Worm (Caenorhabditis elegans) whole organism, L3 larva: Measurements from ENCODE around the gene C54D1.7.

Experiments used
- R02D3.7 ChIP-seq: fragments of 150-350 bp; optimal IDR thresholded peaks from 2 replicates; lab custom pipeline; 2014; ENCODE audit warnings: missing biosample characterization, missing genetic modification characterization
- ZK546.5 ChIP-seq: sonication (generic microtip); optimal IDR thresholded peaks from 2 replicates; lab custom pipeline; 2017; ENCODE audit warnings: missing biosample characterization, missing genetic modification characterization
- aly-2 ChIP-seq: fragments of 150-350 bp; optimal IDR thresholded peaks from 2 replicates; lab custom pipeline; 2014; ENCODE audit warnings: missing biosample characterization, missing genetic modification characterization
- ama-1 ChIP-seq: fragments of 150-350 bp; optimal IDR thresholded peaks from 2 replicates; lab custom pipeline; 2018
- ceh-16 ChIP-seq: sonication (generic microtip); optimal IDR thresholded peaks from 2 replicates; lab custom pipeline; 2017; ENCODE audit warnings: missing biosample characterization, missing genetic modification characterization
- ceh-28 ChIP-seq: fragments of 150-350 bp; optimal IDR thresholded peaks from 2 replicates; lab custom pipeline; 2014; ENCODE audit warnings: missing biosample characterization, missing genetic modification reagents, missing genetic modification characterization
- ceh-82 ChIP-seq: fragments of 150-350 bp; optimal IDR thresholded peaks from 2 replicates; lab custom pipeline; 2014; ENCODE audit warnings: missing biosample characterization, missing genetic modification characterization
- ceh-9 ChIP-seq: sonication (generic microtip); optimal IDR thresholded peaks from 2 replicates; lab custom pipeline; 2018; ENCODE audit warnings: missing biosample characterization, missing genetic modification characterization
- daf-12 ChIP-seq: fragments of 150-350 bp; optimal IDR thresholded peaks from 2 replicates; lab custom pipeline; 2014; ENCODE audit warnings: missing biosample characterization, missing genetic modification reagents, missing genetic modification characterization
- egl-27 ChIP-seq: sonication (generic microtip); optimal IDR thresholded peaks from 4 replicates; lab custom pipeline; 2017; ENCODE audit warnings: missing biosample characterization, missing genetic modification reagents, missing genetic modification characterization
- egl-5 ChIP-seq: fragments of 150-350 bp; optimal IDR thresholded peaks from 2 replicates; lab custom pipeline; 2017; ENCODE audit warnings: missing biosample characterization, missing genetic modification reagents, missing genetic modification characterization, inconsistent platforms
- elt-1 ChIP-seq: fragments of 150-350 bp; optimal IDR thresholded peaks from 2 replicates; lab custom pipeline; 2014; ENCODE audit warnings: missing biosample characterization, missing genetic modification characterization
- elt-2 ChIP-seq: sonication (generic microtip); optimal IDR thresholded peaks from 2 replicates; lab custom pipeline; 2016; ENCODE audit warnings: missing genetic modification reagents, mild to moderate bottlenecking, missing genetic modification characterization, missing compliant biosample characterization
- elt-3 ChIP-seq, 3 experiments: fragments of 150-350 bp in 1 of 3; sonication (generic microtip) in 2 of 3; optimal IDR thresholded peaks; 2 replicates in 2 of 3; 4 replicates in 1 of 3; lab custom pipeline; 2014 to 2017; ENCODE audit warnings: missing biosample characterization in 3 of 3, missing genetic modification characterization in 3 of 3
- eor-1 ChIP-seq, 2 experiments: fragments of 150-350 bp; optimal IDR thresholded peaks; 2 replicates each; lab custom pipeline; 2014 to 2018; ENCODE audit warnings: missing biosample characterization in 2 of 2, missing genetic modification characterization in 2 of 2
- fkh-10 ChIP-seq: sonication (generic microtip); optimal IDR thresholded peaks from 2 replicates; lab custom pipeline; 2017; ENCODE audit warnings: missing biosample characterization, missing genetic modification reagents, missing genetic modification characterization
- fkh-2 ChIP-seq: fragments of 150-350 bp; optimal IDR thresholded peaks from 2 replicates; lab custom pipeline; 2014; ENCODE audit warnings: missing biosample characterization, missing genetic modification reagents, missing genetic modification characterization
- fos-1 ChIP-seq: fragments of 150-350 bp; optimal IDR thresholded peaks from 2 replicates; lab custom pipeline; 2014; ENCODE audit warnings: missing biosample characterization, missing genetic modification characterization
- hmg-11 ChIP-seq: sonication (generic microtip); optimal IDR thresholded peaks from 2 replicates; lab custom pipeline; 2016; ENCODE audit warnings: missing genetic modification characterization, missing compliant biosample characterization
- jun-1 ChIP-seq: fragments of 150-350 bp; optimal IDR thresholded peaks from 2 replicates; lab custom pipeline; 2014; ENCODE audit warnings: missing biosample characterization, missing genetic modification reagents, missing genetic modification characterization
- lin-15B ChIP-seq: fragments of 150-350 bp; optimal IDR thresholded peaks from 2 replicates; lab custom pipeline; 2014; ENCODE audit warnings: missing biosample characterization, missing genetic modification characterization
- lin-39 ChIP-seq: fragments of 150-350 bp; optimal IDR thresholded peaks from 2 replicates; lab custom pipeline; 2018; ENCODE audit warnings: missing biosample characterization, missing genetic modification reagents, missing genetic modification characterization
- lsy-12 ChIP-seq: sonication (generic microtip); optimal IDR thresholded peaks from 2 replicates; lab custom pipeline; 2016; ENCODE audit warnings: mild to moderate bottlenecking, missing genetic modification characterization, missing compliant biosample characterization
- mdl-1 ChIP-seq: fragments of 150-350 bp; optimal IDR thresholded peaks from 2 replicates; lab custom pipeline; 2014; ENCODE audit warnings: missing biosample characterization, missing genetic modification characterization
- mml-1 ChIP-seq: fragments of 150-350 bp; sonication (generic microtip); optimal IDR thresholded peaks from 3 replicates; lab custom pipeline; 2014; ENCODE audit warnings: missing biosample characterization, missing genetic modification characterization
- nfya-1 ChIP-seq: sonication (generic microtip); optimal IDR thresholded peaks from 2 replicates; lab custom pipeline; 2017; ENCODE audit warnings: missing genetic modification characterization, mild to moderate bottlenecking, missing compliant biosample characterization, antibody characterized with exemption, moderate library complexity; ENCODE audit not compliant: insufficient read depth
- nhr-11 ChIP-seq: fragments of 150-350 bp; optimal IDR thresholded peaks from 2 replicates; lab custom pipeline; 2014; ENCODE audit warnings: missing biosample characterization, missing genetic modification characterization
- nhr-12 ChIP-seq: fragments of 150-350 bp; optimal IDR thresholded peaks from 2 replicates; lab custom pipeline; 2014; ENCODE audit warnings: missing biosample characterization, missing genetic modification characterization
- nhr-23 ChIP-seq: fragments of 150-350 bp; optimal IDR thresholded peaks from 2 replicates; lab custom pipeline; 2014; ENCODE audit warnings: missing biosample characterization, missing genetic modification reagents, missing genetic modification characterization
- nhr-237 ChIP-seq: fragments of 150-350 bp; optimal IDR thresholded peaks from 2 replicates; lab custom pipeline; 2014; ENCODE audit warnings: missing biosample characterization, missing genetic modification characterization
- nhr-25 ChIP-seq: sonication (generic microtip); optimal IDR thresholded peaks from 2 replicates; lab custom pipeline; 2017; ENCODE audit warnings: missing biosample characterization, missing genetic modification characterization
- nhr-28 ChIP-seq: fragments of 150-350 bp; optimal IDR thresholded peaks from 2 replicates; lab custom pipeline; 2014; ENCODE audit warnings: missing biosample characterization, missing genetic modification characterization
- nhr-43 ChIP-seq: sonication (generic microtip); optimal IDR thresholded peaks from 2 replicates; lab custom pipeline; 2016; ENCODE audit warnings: mild to moderate bottlenecking, missing genetic modification characterization, missing compliant biosample characterization; ENCODE audit not compliant: poor library complexity, severe bottlenecking
- nhr-67 ChIP-seq: fragments of 150-350 bp; optimal IDR thresholded peaks from 2 replicates; lab custom pipeline; 2014; ENCODE audit warnings: missing biosample characterization, missing genetic modification characterization
- nhr-76 ChIP-seq: fragments of 150-350 bp; sonication (generic microtip); optimal IDR thresholded peaks from 5 replicates; lab custom pipeline; 2014; ENCODE audit warnings: missing biosample characterization, missing genetic modification characterization
- nhr-77 ChIP-seq: fragments of 150-350 bp; optimal IDR thresholded peaks from 2 replicates; lab custom pipeline; 2014; ENCODE audit warnings: missing biosample characterization, missing genetic modification characterization
- pha-4 ChIP-seq: fragments of 150-350 bp; optimal IDR thresholded peaks from 2 replicates; lab custom pipeline; 2014; ENCODE audit warnings: missing biosample characterization, missing genetic modification reagents, missing genetic modification characterization
- pqm-1 ChIP-seq: fragments of 150-350 bp; optimal IDR thresholded peaks from 2 replicates; lab custom pipeline; 2017; ENCODE audit warnings: missing biosample characterization, missing genetic modification characterization, inconsistent platforms
- sea-2 ChIP-seq: fragments of 150-350 bp; sonication (generic microtip); optimal IDR thresholded peaks from 4 replicates; lab custom pipeline; 2014; ENCODE audit warnings: missing biosample characterization, missing genetic modification reagents, missing genetic modification characterization
- skn-1 ChIP-seq: fragments of 150-350 bp; optimal IDR thresholded peaks from 2 replicates; lab custom pipeline; 2014; ENCODE audit warnings: missing biosample characterization, missing genetic modification characterization
- snpc-4 ChIP-seq: fragments of 150-350 bp; optimal IDR thresholded peaks from 2 replicates; lab custom pipeline; 2014; ENCODE audit warnings: missing biosample characterization, missing genetic modification characterization
- tbx-2 ChIP-seq: sonication (generic microtip); optimal IDR thresholded peaks from 2 replicates; lab custom pipeline; 2016; ENCODE audit warnings: mild to moderate bottlenecking, missing genetic modification characterization, missing compliant biosample characterization
- unc-39 ChIP-seq: sonication (generic microtip); optimal IDR thresholded peaks from 4 replicates; lab custom pipeline; 2017; ENCODE audit warnings: missing biosample characterization, missing genetic modification characterization
- unc-62 ChIP-seq: fragments of 150-350 bp; sonication (generic microtip); optimal IDR thresholded peaks from 4 replicates; lab custom pipeline; 2014; ENCODE audit warnings: missing biosample characterization, missing genetic modification reagents, missing genetic modification characterization
- zag-1 ChIP-seq: fragments of 150-350 bp; optimal IDR thresholded peaks from 2 replicates; lab custom pipeline; 2014; ENCODE audit warnings: missing biosample characterization, missing genetic modification characterization
- ztf-11 ChIP-seq: fragments of 150-350 bp; optimal IDR thresholded peaks from 2 replicates; lab custom pipeline; 2014; ENCODE audit warnings: missing biosample characterization, missing genetic modification characterization
- ztf-4 ChIP-seq: fragments of 150-350 bp; optimal IDR thresholded peaks from 2 replicates; lab custom pipeline; 2014; ENCODE audit warnings: missing biosample characterization, missing genetic modification characterization

C54D1.7 gene

ce11 chrX:7191882-7192281 is 36.0 kb upstream of the C54D1.7 start, which contains the start of gene C55B6.7:
TSS of gene C55B6.7 (minus strand) at chrX:7191982.
- TF ChIP-seq ztf-11 = no peak
- TF ChIP-seq ceh-28 (tag; lab: Kevin White, UChicago) = no peak
- TF ChIP-seq R02D3.7 = no peak
- TF ChIP-seq ceh-82 (tag; lab: Kevin White, UChicago) = no peak
- no peak for TF ChIP-seq elt-3 (tag; optimal IDR thresholded peaks at IDR 0.05; lab: Kevin White, UChicago)
- no peak for TF ChIP-seq ceh-9 (tag; lab: Kevin White, UChicago)
- no peak for TF ChIP-seq hmg-11
- TF ChIP-seq, all 47 proteins: peak for 0

DNA sequence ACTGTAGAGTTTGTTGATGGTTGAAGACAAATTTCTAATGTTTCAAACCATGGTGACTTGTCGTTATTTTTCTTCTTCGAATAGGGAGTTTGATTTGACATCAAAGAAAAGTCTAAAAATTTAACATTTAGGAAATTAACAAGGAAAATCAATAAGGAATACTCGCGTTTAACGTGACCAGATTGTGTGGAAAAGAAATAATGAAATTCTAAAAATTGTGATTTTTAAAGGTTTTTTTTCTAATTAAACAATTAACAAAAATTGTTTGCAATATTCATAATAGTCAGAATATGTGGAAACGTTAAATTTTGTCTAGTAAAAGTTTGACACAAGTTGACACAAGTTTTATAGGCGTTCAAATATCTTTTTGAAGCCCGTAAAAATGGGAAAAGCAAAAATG is 31.8 kb upstream of the C54D1.7 start, which contains the start of gene C55B6.4:
Gene C55B6.4, minus strand, starts transcription at position 101 of the 400 bp plus-strand sequence.
- TF ChIP-seq nhr-237 (tag; lab: Kevin White, UChicago) = no peak
- TF ChIP-seq elt-2 (tag; lab: Kevin White, UChicago) = no peak
- no peak for TF ChIP-seq ZK546.5 (tag; lab: Kevin White, UChicago)
- no peak for TF ChIP-seq pqm-1
- no peak for TF ChIP-seq elt-3 (tag; optimal IDR thresholded peaks at IDR 0.05; lab: Kevin White, UChicago)
- TF ChIP-seq nhr-77 = no peak

- TF ChIP-seq ztf-4 (tag; lab: Kevin White, UChicago) = peak; percentile 33
- TF ChIP-seq fkh-10 (GFP tag; lab: Kevin White, UChicago) = no peak
- no peak for TF ChIP-seq zag-1 (tag; lab: Kevin White, UChicago)
- no peak for TF ChIP-seq nhr-67 (tag; lab: Kevin White, UChicago)
- TF ChIP-seq eor-1 (tag; optimal IDR thresholded peaks at IDR 0.05; lab: Kevin White, UChicago) = no peak
- peak; percentile 12 for TF ChIP-seq mdl-1 (tag; lab: Kevin White, UChicago)
- TF ChIP-seq ama-1 (lab: Kevin White, UChicago) = no peak
- no peak for TF ChIP-seq fkh-2
- TF ChIP-seq aly-2 = peak; percentile 67
- peak; percentile 79 for TF ChIP-seq nhr-28 (tag; lab: Kevin White, UChicago)
- TF ChIP-seq lin-39 (tag; lab: Kevin White, UChicago) = peak; percentile 69
- TF ChIP-seq tbx-2 (tag; lab: Kevin White, UChicago) = peak; percentile 94
- peak; percentile 88 for TF ChIP-seq pha-4 (tag; lab: Kevin White, UChicago)
- TF ChIP-seq daf-12 (tag; lab: Kevin White, UChicago) = no peak
- TF ChIP-seq jun-1 = peak; percentile 99
- TF ChIP-seq lin-15B (tag; lab: Kevin White, UChicago) = peak; percentile 13
- peak; percentile 77 for TF ChIP-seq skn-1 (tag; lab: Kevin White, UChicago)
- no peak for TF ChIP-seq hmg-11
- peak; percentile 96 for TF ChIP-seq nhr-25 (tag; lab: Kevin White, UChicago)
- TF ChIP-seq egl-5 (tag; lab: Kevin White, UChicago) = peak; percentile 63
- peak; percentile 22 to 80 (median 40) for TF ChIP-seq elt-3 (tag; optimal IDR thresholded peaks at IDR 0.05; lab: Kevin White, UChicago)
- TF ChIP-seq unc-62 (GFP tag; lab: Kevin White, UChicago) = no peak
- TF ChIP-seq nhr-11 = no peak
- TF ChIP-seq ceh-82 (tag; lab: Kevin White, UChicago) = peak; percentile 61
- TF ChIP-seq nhr-76 (tag; lab: Kevin White, UChicago) = peak; percentile 73
- TF ChIP-seq ztf-11 = no peak
- TF ChIP-seq mml-1 (tag; lab: Kevin White, UChicago) = no peak
- TF ChIP-seq nhr-43 (tag; lab: Kevin White, UChicago) = peak; percentile 98
- peak; percentile 98 for TF ChIP-seq nhr-23 (tag; lab: Kevin White, UChicago)
- TF ChIP-seq pqm-1 = peak; percentile 81
- TF ChIP-seq unc-39 = no peak
- TF ChIP-seq ceh-16 (tag; lab: Kevin White, UChicago) = no peak
- peak; percentile 66 for TF ChIP-seq nfya-1 (tag; lab: Kevin White, UChicago)
- peak; percentile 74 for TF ChIP-seq egl-27 (tag; lab: Kevin White, UChicago)
- no peak for TF ChIP-seq ceh-9 (tag; lab: Kevin White, UChicago)
- no peak for TF ChIP-seq nhr-12
- peak; percentile 65 for TF ChIP-seq R02D3.7
- TF ChIP-seq nhr-237 (tag; lab: Kevin White, UChicago) = peak; percentile 13
- TF ChIP-seq lsy-12 (tag; lab: Kevin White, UChicago) = peak; percentile 93
- TF ChIP-seq sea-2 = no peak
- TF ChIP-seq fos-1 = no peak
- peak; percentile 75 for TF ChIP-seq elt-2 (tag; lab: Kevin White, UChicago)
- no peak for TF ChIP-seq ZK546.5 (tag; lab: Kevin White, UChicago)
- TF ChIP-seq nhr-77 = peak; percentile 95
- peak; percentile 93 for TF ChIP-seq ceh-28 (tag; lab: Kevin White, UChicago)
- TF ChIP-seq snpc-4 (tag; lab: Kevin White, UChicago) = peak; percentile 76
- TF ChIP-seq elt-1 = no peak
These were observed 25.8 kb upstream of the C54D1.7 start for ce11 chrX:7181627-7182026.
